Worm (Caenorhabditis elegans) whole organism, late embryonic: ENCODE measurements around the gene K07C5.13.
A peak's percentile ranks its signal among the peaks of the same experiment; 100 is the strongest.

Source experiments
- F13H6.1 ChIP-seq: sonication (generic microtip); optimal IDR thresholded peaks from 2 replicates; lab custom pipeline; 2016; ENCODE audit warnings: missing genetic modification characterization, missing compliant biosample characterization
- K02D7.2 ChIP-seq: sonication (generic microtip); optimal IDR thresholded peaks from 2 replicates; lab custom pipeline; 2017; ENCODE audit warnings: mild to moderate bottlenecking, missing genetic modification characterization, missing compliant biosample characterization
- K09A11.1 ChIP-seq: sonication (generic microtip); optimal IDR thresholded peaks from 2 replicates; lab custom pipeline; 2017; ENCODE audit warnings: antibody characterized with exemption, mild to moderate bottlenecking, missing genetic modification characterization, missing compliant biosample characterization; ENCODE audit not compliant: insufficient read depth
- T23F11.4 ChIP-seq: fragments of 200-800 bp; sonication (Bioruptor generic); optimal IDR thresholded peaks from 2 replicates; lab custom pipeline; 2018; ENCODE audit warnings: mild to moderate bottlenecking, missing genetic modification characterization, missing compliant biosample characterization
- ahr-1 ChIP-seq: sonication (generic microtip); optimal IDR thresholded peaks from 2 replicates; lab custom pipeline; 2016; ENCODE audit warnings: missing genetic modification characterization, missing compliant biosample characterization
- ama-1 ChIP-seq: fragments of 150-350 bp; optimal IDR thresholded peaks from 2 replicates; lab custom pipeline; 2014
- ceh-14 ChIP-seq: sonication (generic microtip); optimal IDR thresholded peaks from 2 replicates; lab custom pipeline; 2016; ENCODE audit warnings: missing genotype, missing genetic modification characterization, missing compliant biosample characterization
- ceh-18 ChIP-seq: sonication (generic microtip); optimal IDR thresholded peaks from 2 replicates; lab custom pipeline; 2016; ENCODE audit warnings: missing genetic modification characterization, missing compliant biosample characterization
- ceh-22 ChIP-seq: sonication (generic microtip); optimal IDR thresholded peaks from 2 replicates; lab custom pipeline; 2017; ENCODE audit warnings: missing biosample characterization, missing genetic modification characterization
- ceh-24 ChIP-seq: sonication (generic microtip); optimal IDR thresholded peaks from 2 replicates; lab custom pipeline; 2016; ENCODE audit warnings: mild to moderate bottlenecking, missing genetic modification characterization, missing compliant biosample characterization
- ceh-34 ChIP-seq: sonication (generic microtip); optimal IDR thresholded peaks from 2 replicates; lab custom pipeline; 2016; ENCODE audit warnings: mild to moderate bottlenecking, missing genetic modification characterization, missing compliant biosample characterization
- che-1 ChIP-seq: sonication (generic microtip); optimal IDR thresholded peaks from 2 replicates; lab custom pipeline; 2016; ENCODE audit warnings: mild to moderate bottlenecking, missing genetic modification characterization, missing compliant biosample characterization
- dve-1 ChIP-seq: sonication (generic microtip); optimal IDR thresholded peaks from 2 replicates; lab custom pipeline; 2017; ENCODE audit warnings: antibody characterized with exemption, mild to moderate bottlenecking, missing genetic modification characterization, missing compliant biosample characterization
- elt-2 ChIP-seq: sonication (generic microtip); optimal IDR thresholded peaks from 2 replicates; lab custom pipeline; 2016; ENCODE audit warnings: missing genetic modification reagents, missing genetic modification characterization, missing compliant biosample characterization
- elt-4 ChIP-seq: sonication (generic microtip); optimal IDR thresholded peaks from 2 replicates; lab custom pipeline; 2016; ENCODE audit warnings: missing genetic modification characterization, missing compliant biosample characterization
- eyg-1 ChIP-seq: sonication (generic microtip); optimal IDR thresholded peaks from 2 replicates; lab custom pipeline; 2016; ENCODE audit warnings: missing genotype, missing genetic modification characterization, missing compliant biosample characterization
- hlh-13 ChIP-seq: fragments of 200-800 bp; sonication (Bioruptor generic); optimal IDR thresholded peaks from 2 replicates; lab custom pipeline; 2018; ENCODE audit warnings: mild to moderate bottlenecking, missing genetic modification characterization, missing compliant biosample characterization
- hlh-8 ChIP-seq: sonication (generic microtip); optimal IDR thresholded peaks from 2 replicates; lab custom pipeline; 2016; ENCODE audit warnings: missing genotype, missing genetic modification characterization, missing compliant biosample characterization
- lim-6 ChIP-seq: sonication (generic microtip); optimal IDR thresholded peaks from 2 replicates; lab custom pipeline; 2016; ENCODE audit warnings: missing genetic modification characterization, missing compliant biosample characterization
- lin-11 ChIP-seq: fragments of 200-800 bp; sonication (Bioruptor generic); optimal IDR thresholded peaks from 2 replicates; lab custom pipeline; 2018; ENCODE audit warnings: mild to moderate bottlenecking, missing genetic modification characterization, missing compliant biosample characterization
- mec-3 ChIP-seq: sonication (generic microtip); optimal IDR thresholded peaks from 2 replicates; lab custom pipeline; 2016; ENCODE audit warnings: borderline replicate concordance, missing genetic modification characterization, missing compliant biosample characterization
- nfya-1 ChIP-seq: sonication (generic microtip); optimal IDR thresholded peaks from 2 replicates; lab custom pipeline; 2017; ENCODE audit warnings: missing genetic modification characterization, mild to moderate bottlenecking, missing compliant biosample characterization, antibody characterized with exemption, moderate library complexity
- nhr-232 ChIP-seq: sonication (generic microtip); optimal IDR thresholded peaks from 2 replicates; lab custom pipeline; 2016; ENCODE audit warnings: missing genetic modification characterization, missing compliant biosample characterization
- npax-4 ChIP-seq: sonication (generic microtip); optimal IDR thresholded peaks from 2 replicates; lab custom pipeline; 2016; ENCODE audit warnings: missing genetic modification characterization, missing compliant biosample characterization
- odd-2 ChIP-seq: sonication (generic microtip); optimal IDR thresholded peaks from 2 replicates; lab custom pipeline; 2017; ENCODE audit warnings: antibody characterized with exemption, mild to moderate bottlenecking, missing genetic modification characterization, missing compliant biosample characterization
- pag-3 ChIP-seq: sonication (generic microtip); optimal IDR thresholded peaks from 2 replicates; lab custom pipeline; 2016; ENCODE audit warnings: missing compliant biosample characterization, missing genetic modification characterization, borderline replicate concordance
- pat-9 ChIP-seq: fragments of 200-800 bp; sonication (Bioruptor generic); optimal IDR thresholded peaks from 2 replicates; lab custom pipeline; 2018; ENCODE audit warnings: mild to moderate bottlenecking, missing genetic modification characterization, moderate library complexity, missing compliant biosample characterization
- pax-1 ChIP-seq: fragments of 150-350 bp; optimal IDR thresholded peaks from 2 replicates; lab custom pipeline; 2014; ENCODE audit warnings: missing biosample characterization, missing genetic modification characterization
- pha-2 ChIP-seq: sonication (generic microtip); optimal IDR thresholded peaks from 2 replicates; lab custom pipeline; 2017; ENCODE audit warnings: mild to moderate bottlenecking, missing genetic modification characterization, missing compliant biosample characterization
- ref-2 ChIP-seq: sonication (generic microtip); optimal IDR thresholded peaks from 2 replicates; lab custom pipeline; 2016; ENCODE audit warnings: missing genetic modification characterization, missing compliant biosample characterization
- sox-4 ChIP-seq: sonication (generic microtip); optimal IDR thresholded peaks from 2 replicates; lab custom pipeline; 2017; ENCODE audit warnings: mild to moderate bottlenecking, missing genetic modification characterization, inconsistent platforms, missing compliant biosample characterization
- tbx-2 ChIP-seq: sonication (generic microtip); optimal IDR thresholded peaks from 2 replicates; lab custom pipeline; 2016; ENCODE audit warnings: missing genetic modification characterization, missing compliant biosample characterization
- unc-42 ChIP-seq: sonication (generic microtip); optimal IDR thresholded peaks from 2 replicates; lab custom pipeline; 2016; ENCODE audit warnings: missing genotype, missing genetic modification characterization, missing compliant biosample characterization
- unc-55 ChIP-seq: sonication (generic microtip); optimal IDR thresholded peaks from 2 replicates; lab custom pipeline; 2017; ENCODE audit warnings: missing biosample characterization, missing genetic modification reagents, missing genetic modification characterization
- unc-86 ChIP-seq: sonication (generic microtip); optimal IDR thresholded peaks from 2 replicates; lab custom pipeline; 2016; ENCODE audit warnings: missing genetic modification characterization, missing compliant biosample characterization

Gene K07C5.13

DNA sequence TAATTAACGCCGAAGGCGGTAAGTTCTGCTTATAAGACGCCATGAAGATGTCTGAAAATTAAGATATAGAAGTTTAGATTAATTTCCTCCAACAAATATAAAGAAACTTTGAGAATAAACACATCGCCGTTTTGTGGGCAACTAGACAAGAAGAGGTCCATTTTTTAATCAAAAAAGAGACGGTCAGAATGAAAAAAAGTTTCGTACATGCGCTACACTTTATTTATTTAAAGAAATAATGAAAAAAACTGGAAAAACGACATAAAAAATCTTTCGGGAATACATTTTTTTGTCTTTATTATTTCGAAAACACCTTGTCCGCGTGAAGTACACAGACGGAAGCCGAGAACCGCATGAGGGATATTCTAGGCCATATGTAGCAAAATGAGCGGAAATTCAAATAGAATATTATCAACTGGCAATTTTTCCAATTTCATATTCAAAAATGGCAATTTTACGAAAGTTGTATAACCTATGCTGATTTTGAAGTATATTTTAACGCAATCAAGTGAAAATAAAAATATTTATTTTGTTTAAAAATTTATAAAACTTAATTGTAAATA is 14.0 kb downstream of the K07C5.13 start, which contains the start of gene sluh-7 (continued):
- TF ChIP-seq ceh-14 (tag; lab: Kevin White, UChicago) = peak; percentile 73
- peak; percentile 19 for TF ChIP-seq eyg-1 (tag; lab: Kevin White, UChicago)
- TF ChIP-seq lim-6 (tag; lab: Kevin White, UChicago) = peak; percentile 72
- TF ChIP-seq ceh-18 (tag; lab: Kevin White, UChicago) = peak; percentile 32
- TF ChIP-seq tbx-2 (tag; lab: Kevin White, UChicago) = peak; percentile 95
- TF ChIP-seq elt-2 = peak; percentile 71

DNA sequence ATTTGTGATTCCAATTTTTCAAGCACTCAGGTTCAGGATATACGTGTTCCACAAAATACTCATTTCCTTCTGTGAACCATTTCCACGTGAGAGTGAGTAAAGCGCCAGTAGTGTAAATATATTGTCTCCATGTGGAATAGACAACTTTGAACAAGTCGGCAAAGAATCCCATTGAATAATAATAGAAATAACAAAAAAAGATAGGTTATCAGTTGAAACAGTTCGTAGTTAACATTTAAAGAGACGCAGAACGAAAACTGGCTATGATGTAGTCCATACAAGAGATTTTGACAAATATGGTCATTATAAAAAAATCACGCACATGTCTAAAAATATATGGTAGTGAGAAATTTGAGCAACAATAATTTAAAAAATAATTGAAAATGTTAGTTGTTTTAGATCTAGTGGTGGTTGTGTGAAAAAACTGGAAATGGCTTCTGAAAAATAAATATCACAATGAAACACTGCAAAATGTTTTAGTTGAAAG is 15.7 kb downstream of the K07C5.13 start, which contains the start of gene ceeh-2:
ceeh-2 (minus strand) TSS at position 437 of the 487 bp plus-strand sequence.
- TF ChIP-seq ahr-1 = no peak
- no peak for TF ChIP-seq ceh-22
- no peak for TF ChIP-seq ceh-34 (tag; lab: Kevin White, UChicago)

DNA sequence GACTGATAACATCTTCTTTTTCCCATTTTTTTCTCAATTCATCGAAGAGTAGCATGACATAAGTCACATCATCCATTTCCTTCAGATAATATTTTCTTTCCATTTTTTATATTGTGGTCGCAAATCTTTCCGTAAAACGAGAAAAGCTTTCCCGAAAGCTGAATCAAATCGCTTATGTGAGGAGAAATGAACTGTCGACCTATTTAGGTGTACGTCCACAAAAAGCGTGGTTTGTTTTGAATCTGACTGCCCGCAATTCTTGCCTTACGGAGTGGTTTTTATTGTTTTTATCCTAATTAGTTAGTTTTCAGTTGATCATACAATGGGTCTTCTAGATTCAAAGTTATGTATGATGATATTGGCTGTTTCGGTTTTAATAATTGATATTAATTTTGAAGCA is 16.4 kb downstream of the K07C5.13 start, which contains the start of gene ttll-15:
ttll-15 (plus strand) TSS at position 301 of the 400 bp plus-strand sequence.
- TF ChIP-seq unc-55 (GFP tag; lab: Kevin White, UChicago) (no peak), nfya-1 (tag; lab: Kevin White, UChicago) (no peak), pag-3 (no peak), pax-1 (tag; lab: Kevin White, UChicago) (no peak), unc-42 (tag; lab: Kevin White, UChicago) (no peak), pha-2 (tag; lab: Kevin White, UChicago) (no peak), hlh-13 (no peak), lin-11 (no peak), mec-3 (no peak), ceh-24 (tag; lab: Kevin White, UChicago) (no peak), ceh-22 (no peak), npax-4 (tag; lab: Kevin White, UChicago) (no peak), elt-2 (no peak), tbx-2 (tag; lab: Kevin White, UChicago) (no peak), K02D7.2 (tag; lab: Kevin White, UChicago) (no peak), pat-9 (tag; lab: Kevin White, UChicago) (no peak), dve-1 (tag; lab: Kevin White, UChicago) (no peak)

DNA sequence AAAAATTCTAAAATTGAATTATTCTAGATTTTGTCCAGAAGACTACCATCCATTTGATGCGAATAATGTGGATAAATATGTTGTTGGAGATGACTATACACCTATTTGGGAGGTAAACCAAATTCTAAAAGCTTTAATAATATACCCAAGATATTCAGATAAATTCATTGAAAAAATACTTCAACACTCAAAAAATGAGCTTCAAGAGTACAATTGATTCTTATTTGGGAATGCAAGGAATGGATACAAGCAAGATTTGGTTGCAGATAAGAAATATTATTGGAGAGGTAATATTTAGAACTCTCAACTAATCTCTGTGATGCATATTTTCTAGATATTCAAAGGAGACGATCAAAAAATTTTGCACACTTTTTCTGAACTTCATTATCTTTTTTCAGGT is 18.3 kb downstream of the K07C5.13 start:
- TF ChIP-seq F13H6.1 (tag; lab: Kevin White, UChicago) = no peak
- no peak for TF ChIP-seq K09A11.1 (tag; lab: Kevin White, UChicago)
- TF ChIP-seq ceh-24 (tag; lab: Kevin White, UChicago) = no peak
- TF ChIP-seq mec-3 = no peak
- no peak for TF ChIP-seq unc-42 (tag; lab: Kevin White, UChicago)
- TF ChIP-seq elt-4 (tag; lab: Kevin White, UChicago) = no peak
- TF ChIP-seq pag-3 = no peak
- TF ChIP-seq ceh-34 (tag; lab: Kevin White, UChicago) = no peak
- no peak for TF ChIP-seq sox-4 (tag; lab: Kevin White, UChicago)
- TF ChIP-seq T23F11.4 = no peak
- TF ChIP-seq npax-4 (tag; lab: Kevin White, UChicago) = no peak
- no peak for TF ChIP-seq lin-11
- no peak for TF ChIP-seq che-1 (tag; lab: Kevin White, UChicago)
- TF ChIP-seq ref-2 (tag; lab: Kevin White, UChicago) = no peak
- TF ChIP-seq ama-1 = no peak
- no peak for TF ChIP-seq odd-2 (tag; lab: Kevin White, UChicago)
- TF ChIP-seq eyg-1 (tag; lab: Kevin White, UChicago) = no peak
- no peak for TF ChIP-seq hlh-8 (tag; lab: Kevin White, UChicago)
- no peak for TF ChIP-seq nhr-232
- TF ChIP-seq unc-86 = no peak
- TF ChIP-seq, all 69 proteins: peak for 0
